Fruit fly (Drosophila melanogaster) S2 (cell line): Measurements from ENCODE around the gene CG4390.

Experiments used
- CG8478 ChIP-seq: fragments of >200 bp; optimal IDR thresholded peaks from 2 replicates; lab custom pipeline; 2018
- CTCF ChIP-seq, 2 experiments: fragments of >200 bp; optimal IDR thresholded peaks; 2 replicates each; lab custom pipeline; 2018

The CG4390 gene

DNA sequence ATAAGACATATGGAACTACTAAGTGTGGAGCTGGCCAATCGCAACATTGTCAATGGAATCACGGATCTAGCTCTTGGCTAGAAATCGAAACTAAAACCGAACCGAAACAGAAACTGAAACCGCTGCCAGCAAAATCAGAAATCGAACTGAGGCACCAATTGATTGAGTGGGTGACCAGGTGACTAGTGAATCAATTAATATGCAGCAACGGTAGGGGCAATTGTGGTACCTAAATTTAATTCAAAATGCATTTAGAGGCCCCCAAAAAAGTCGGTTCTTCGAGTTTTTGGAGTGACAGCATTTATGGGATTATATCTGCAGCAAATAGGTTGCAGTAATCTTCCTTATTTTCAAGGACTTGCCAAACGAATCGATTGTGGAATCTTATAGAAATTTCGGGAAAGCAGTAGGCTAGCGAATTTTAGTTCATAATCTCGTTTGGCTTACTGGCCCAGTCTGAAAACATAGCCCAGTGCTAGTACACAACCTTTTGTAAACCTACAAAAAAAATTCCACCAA is 46.1 kb downstream of the CG4390 start, which contains the start of the genes CG17190 and CG4836:
CG17190 (minus strand) TSS at position 101 of the 519 bp plus-strand sequence.
CG4836 (plus strand) TSS at position 469 of the 519 bp plus-strand sequence.
- no peak for TF ChIP-seq CG8478 (lab: Kevin White, UChicago)
- no peak for TF ChIP-seq CTCF (optimal IDR thresholded peaks at IDR 0.05; lab: Kevin White, UChicago)

DNA sequence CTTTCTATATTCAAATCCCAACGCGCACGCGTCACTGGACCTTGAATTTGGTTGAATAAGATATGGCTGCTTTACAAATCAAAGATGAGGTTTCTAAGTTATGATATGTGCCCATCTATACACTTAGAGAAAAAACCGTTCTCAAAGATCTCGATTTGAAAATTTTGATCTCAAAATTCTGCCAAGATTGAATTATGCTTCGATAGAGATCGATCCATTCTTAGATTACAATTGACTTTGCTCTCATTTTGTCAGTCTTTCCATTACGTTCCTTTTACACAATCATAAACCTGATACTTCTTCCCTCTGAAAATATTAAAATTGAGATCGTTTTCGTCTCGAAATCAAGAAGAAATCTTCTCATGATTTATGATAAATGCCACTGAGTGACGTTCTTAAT is 46.9 kb downstream of the CG4390 start:
- TF ChIP-seq CTCF (optimal IDR thresholded peaks at IDR 0.05; lab: Kevin White, UChicago) (no peak), CG8478 (lab: Kevin White, UChicago) (no peak)

DNA sequence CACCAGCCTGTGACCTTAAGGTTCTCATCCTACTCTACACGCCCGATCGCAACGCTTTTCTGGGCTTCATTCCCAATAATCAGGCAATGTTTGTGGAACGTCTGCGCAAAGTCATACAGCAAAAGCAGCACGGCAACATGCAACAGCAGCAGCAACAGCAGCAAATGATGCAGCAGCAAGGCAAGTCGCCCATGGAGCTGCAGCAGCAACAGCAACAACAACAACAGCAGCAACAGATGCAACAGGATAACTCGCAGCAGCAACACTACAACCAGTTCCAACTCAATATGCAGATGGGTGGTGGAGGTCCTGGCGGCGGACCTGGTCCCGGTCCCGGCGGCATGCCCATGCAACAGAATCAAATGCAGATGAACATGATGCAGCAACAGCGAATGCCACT is 48.6 kb downstream of the CG4390 start:
- no peak for TF ChIP-seq CG8478 (lab: Kevin White, UChicago)
- TF ChIP-seq CTCF (optimal IDR thresholded peaks at IDR 0.05; lab: Kevin White, UChicago) = no peak

DNA sequence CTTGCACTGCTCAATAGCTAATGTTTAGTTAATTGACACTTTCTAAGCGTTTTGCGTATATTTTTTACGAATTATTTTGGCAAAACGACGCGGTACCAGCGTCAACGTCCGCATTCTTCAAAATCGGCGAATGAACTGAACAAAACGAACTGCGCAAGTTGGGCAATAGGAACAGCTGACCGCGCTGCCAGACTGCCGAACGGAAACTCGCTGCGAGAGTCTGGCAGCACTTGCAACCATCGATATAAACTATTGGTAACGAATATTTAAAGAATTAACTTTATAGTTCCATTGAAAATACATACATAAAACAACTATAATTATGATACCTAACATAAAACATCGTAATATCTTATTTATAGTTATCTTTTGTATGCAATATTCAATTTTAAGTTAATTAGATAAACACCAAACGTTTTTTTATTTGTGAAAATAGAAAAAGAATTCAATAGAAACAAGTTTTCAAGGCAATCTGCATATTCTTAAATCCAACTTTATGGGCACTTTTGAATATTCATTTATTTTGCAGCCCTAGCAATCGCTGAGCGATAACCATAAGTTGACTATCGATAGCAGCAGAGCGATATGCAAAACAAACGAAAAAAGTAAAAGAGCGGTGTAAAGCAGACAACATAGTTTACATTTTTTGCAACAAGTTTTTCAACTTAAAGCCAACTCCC is 51.0 kb downstream of the CG4390 start, which contains the start of the genes Hs6st and MED25:
Hs6st (minus strand) TSS at position 141 of the 680 bp plus-strand sequence.
MED25 (plus strand) TSS at position 576 of the 680 bp plus-strand sequence.
- no peak for TF ChIP-seq CTCF (optimal IDR thresholded peaks at IDR 0.05; lab: Kevin White, UChicago)
- TF ChIP-seq CG8478 (lab: Kevin White, UChicago) = no peak

DNA sequence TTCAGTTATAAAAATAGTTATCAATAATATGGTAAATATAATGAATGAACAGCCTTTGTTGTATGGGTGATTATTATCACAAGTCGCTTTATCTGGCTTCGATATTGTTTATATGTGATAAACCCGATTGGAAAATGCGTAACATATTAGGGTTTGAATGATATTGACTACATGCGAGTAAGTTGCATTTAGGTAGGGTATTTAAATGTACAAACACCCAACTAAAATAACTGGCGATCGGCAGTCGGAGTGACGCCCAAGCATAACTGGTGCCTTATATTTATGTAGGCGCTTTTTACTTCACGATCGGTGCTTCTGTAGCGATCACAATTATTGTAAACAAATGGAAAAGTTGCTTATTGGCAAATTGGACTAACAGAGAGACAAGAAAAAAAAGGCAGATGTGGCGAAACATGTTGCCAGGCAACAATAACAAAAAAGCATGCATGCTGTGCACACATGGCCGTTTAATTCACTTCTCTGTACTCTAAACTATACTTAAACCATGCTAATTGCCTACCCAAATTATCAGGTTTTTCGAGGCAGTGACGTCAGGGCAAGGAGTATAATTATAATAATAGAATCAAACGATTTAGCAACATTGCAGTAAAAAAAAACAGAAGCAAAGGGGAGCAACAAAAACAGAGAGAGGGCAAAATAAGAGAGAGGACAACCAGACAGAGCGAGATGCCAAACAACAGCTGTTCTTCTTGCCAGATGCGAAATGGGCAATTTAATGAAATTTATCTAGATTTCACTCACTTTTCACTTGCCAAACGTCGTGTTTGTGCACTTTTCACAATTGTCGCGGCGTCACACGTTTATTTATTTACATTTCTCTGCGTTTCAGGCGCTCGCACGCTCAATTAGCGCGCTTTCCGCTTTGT is 51.9 kb downstream of the CG4390 start:
- TF ChIP-seq CG8478 (lab: Kevin White, UChicago) = no peak
- no peak for TF ChIP-seq CTCF (optimal IDR thresholded peaks at IDR 0.05; lab: Kevin White, UChicago)

DNA sequence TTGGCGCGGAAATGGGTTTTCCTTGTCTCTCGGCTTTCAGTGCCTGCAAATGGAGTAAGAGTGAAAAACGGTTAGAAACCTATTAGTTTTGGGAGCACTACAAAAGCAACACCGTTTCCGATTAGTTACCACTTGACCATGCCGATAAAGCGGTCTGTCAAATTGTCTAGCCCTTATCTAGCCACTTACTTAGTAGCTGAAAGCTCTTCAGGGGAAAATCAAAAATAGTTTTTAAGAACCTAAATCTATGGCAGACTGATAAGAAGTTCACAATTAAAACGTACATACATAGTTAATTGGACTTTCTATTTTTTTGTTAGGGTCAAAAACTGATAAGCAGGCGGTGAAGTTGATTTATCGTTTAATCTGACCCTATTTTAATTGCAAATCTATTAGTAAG is 52.9 kb downstream of the CG4390 start:
- no peak for TF ChIP-seq CG8478 (lab: Kevin White, UChicago)
- no peak for TF ChIP-seq CTCF (optimal IDR thresholded peaks at IDR 0.05; lab: Kevin White, UChicago)
